Fruit fly (Drosophila melanogaster) whole organism, embryonic: ENCODE results near the gene AlaRS.

Source experiments
- B-H2 ChIP-seq: fragments of 200-800 bp; sonication (Bioruptor generic); optimal IDR thresholded peaks from 2 replicates; lab custom pipeline; 2018; ENCODE audit warnings: missing biosample characterization, mild to moderate bottlenecking, missing genetic modification characterization
- CG11695 ChIP-seq: fragments of 200-800 bp; sonication (Bioruptor generic); IDR thresholded peaks from 3 replicates; pipeline ENCODE4 v1.3.6; 2022; ENCODE audit warnings: missing biosample characterization, missing genetic modification characterization
- CG12391 ChIP-seq: fragments of 200-800 bp; sonication (Bioruptor generic); optimal IDR thresholded peaks from 3 replicates; lab custom pipeline; 2018; ENCODE audit warnings: missing biosample characterization, mild to moderate bottlenecking, missing genetic modification characterization, moderate library complexity
- CG13123 ChIP-seq: fragments of 200-800 bp; sonication (Bioruptor generic); optimal IDR thresholded peaks from 2 replicates; lab custom pipeline; 2016; ENCODE audit warnings: missing biosample characterization, missing genetic modification characterization
- CG2875 ChIP-seq: fragments of 200-800 bp; sonication (Bioruptor generic); optimal IDR thresholded peaks from 2 replicates; lab custom pipeline; 2017; ENCODE audit warnings: missing biosample characterization, mild to moderate bottlenecking, missing genetic modification characterization, missing genetic modification reagents
- CG31224 ChIP-seq: fragments of 200-800 bp; sonication (Bioruptor generic); IDR thresholded peaks from 2 replicates; pipeline ENCODE4 v1.3.6; 2022; ENCODE audit warnings: missing biosample characterization, missing genetic modification characterization
- CG4820 ChIP-seq: fragments of 200-800 bp; sonication (Bioruptor generic); optimal IDR thresholded peaks from 3 replicates; lab custom pipeline; 2016; ENCODE audit warnings: missing biosample characterization, missing genetic modification characterization
- CG5245 ChIP-seq: fragments of 200-800 bp; sonication (Bioruptor generic); optimal IDR thresholded peaks from 3 replicates; lab custom pipeline; 2016; ENCODE audit warnings: missing biosample characterization, missing genetic modification characterization
- CG7786 ChIP-seq: fragments of 200-800 bp; sonication (Bioruptor generic); optimal IDR thresholded peaks from 2 replicates; lab custom pipeline; 2016; ENCODE audit warnings: missing biosample characterization, missing genetic modification characterization
- CG7987 ChIP-seq: fragments of 200-800 bp; sonication (Bioruptor generic); optimal IDR thresholded peaks from 2 replicates; lab custom pipeline; 2018; ENCODE audit warnings: missing biosample characterization, mild to moderate bottlenecking, missing genetic modification characterization, moderate library complexity
- CG8290 ChIP-seq, 3 experiments: fragments of 200-800 bp; sonication (Bioruptor generic); optimal IDR thresholded peaks; 2 replicates each; lab custom pipeline; 2016 to 2019; ENCODE audit warnings: missing biosample characterization in 3 of 3, missing genetic modification characterization in 3 of 3, mild to moderate bottlenecking in 2 of 3, moderate library complexity in 1 of 3
- CG9609 ChIP-seq: fragments of 200-800 bp; sonication (Bioruptor generic); optimal IDR thresholded peaks from 3 replicates; lab custom pipeline; 2016; ENCODE audit warnings: missing biosample characterization, missing genetic modification characterization
- Mrtf ChIP-seq: fragments of 200-800 bp; sonication (Bioruptor generic); IDR thresholded peaks from 3 replicates; pipeline ENCODE4 v1.3.6; 2022; ENCODE audit warnings: missing biosample characterization, missing genetic modification characterization
- NK7.1 ChIP-seq: fragments of 200-800 bp; sonication (Bioruptor generic); optimal IDR thresholded peaks from 3 replicates; lab custom pipeline; 2016; ENCODE audit warnings: missing biosample characterization, missing genetic modification characterization
- Scr ChIP-seq: fragments of 200-800 bp; sonication (Bioruptor generic); IDR thresholded peaks from 2 replicates; pipeline ENCODE4 v1.3.6; 2022; ENCODE audit warnings: missing biosample characterization, missing genetic modification characterization; ENCODE audit not compliant: partially characterized antibody
- Vsx1 ChIP-seq: fragments of 200-800 bp; sonication (Bioruptor generic); optimal IDR thresholded peaks from 2 replicates; lab custom pipeline; 2017; ENCODE audit warnings: missing biosample characterization, mild to moderate bottlenecking, missing genetic modification characterization, missing genetic modification reagents
- amos ChIP-seq: fragments of 200-800 bp; sonication (Bioruptor generic); IDR thresholded peaks from 2 replicates; pipeline ENCODE4 v1.3.6; 2022; ENCODE audit warnings: missing biosample characterization, missing genetic modification characterization; ENCODE audit not compliant: partially characterized antibody
- az2 ChIP-seq: fragments of 200-800 bp; sonication (Bioruptor generic); optimal IDR thresholded peaks from 3 replicates; lab custom pipeline; 2016; ENCODE audit warnings: missing biosample characterization, missing genetic modification characterization
- bsh ChIP-seq, 2 experiments: fragments of 200-800 bp; sonication (Bioruptor generic); optimal IDR thresholded peaks; 2 replicates each; lab custom pipeline; 2017 to 2018; ENCODE audit warnings: mild to moderate bottlenecking in 2 of 2, missing biosample characterization in 2 of 2, missing genetic modification characterization in 2 of 2, moderate library complexity in 1 of 2
- eyg ChIP-seq: fragments of 200-800 bp; sonication (Bioruptor generic); optimal IDR thresholded peaks from 3 replicates; lab custom pipeline; 2016; ENCODE audit warnings: missing biosample characterization, missing genetic modification characterization
- fd102C ChIP-seq: fragments of 200-800 bp; sonication (Bioruptor generic); optimal IDR thresholded peaks from 2 replicates; lab custom pipeline; 2018; ENCODE audit warnings: missing biosample characterization, mild to moderate bottlenecking, missing genetic modification characterization, moderate library complexity
- gcm ChIP-seq: fragments of 200-800 bp; sonication (Bioruptor generic); optimal IDR thresholded peaks from 2 replicates; lab custom pipeline; 2019; ENCODE audit warnings: missing biosample characterization, mild to moderate bottlenecking, missing genetic modification characterization, moderate library complexity
- jigr1 ChIP-seq: fragments of 200-800 bp; sonication (Bioruptor generic); IDR thresholded peaks from 3 replicates; pipeline ENCODE4 v1.3.6; 2022; ENCODE audit warnings: missing biosample characterization, missing genetic modification characterization
- pho ChIP-seq: fragments of 200-800 bp; sonication (Bioruptor generic); optimal IDR thresholded peaks from 2 replicates; lab custom pipeline; 2016; ENCODE audit warnings: missing biosample characterization, missing genetic modification characterization
- sens ChIP-seq: fragments of 200-800 bp; sonication (Bioruptor generic); peaks from one replicate; lab custom pipeline; 2016; ENCODE audit warnings: missing biosample characterization, missing genetic modification characterization
- slp2 ChIP-seq: fragments of 200-800 bp; sonication (Bioruptor generic); optimal IDR thresholded peaks from 2 replicates; lab custom pipeline; 2016; ENCODE audit warnings: missing biosample characterization, missing genetic modification characterization
- sug ChIP-seq: fragments of 200-800 bp; optimal IDR thresholded peaks from 2 replicates; lab custom pipeline; 2019; ENCODE audit warnings: missing biosample characterization, mild to moderate bottlenecking, missing genetic modification characterization, moderate library complexity
- tna ChIP-seq: fragments of 200-800 bp; sonication (Bioruptor generic); IDR thresholded peaks from 2 replicates; pipeline ENCODE4 v1.3.6; 2022; ENCODE audit warnings: missing biosample characterization, missing genetic modification characterization; ENCODE audit not compliant: partially characterized antibody
- trh ChIP-seq: fragments of 200-800 bp; sonication (Bioruptor generic); optimal IDR thresholded peaks from 2 replicates; lab custom pipeline; 2016; ENCODE audit warnings: missing biosample characterization, missing genetic modification characterization
- z ChIP-seq: fragments of 200-800 bp; sonication (Bioruptor generic); IDR thresholded peaks from 3 replicates; pipeline ENCODE4 v1.3.6; 2022; ENCODE audit warnings: missing biosample characterization, missing genetic modification characterization

The AlaRS gene

DNA sequence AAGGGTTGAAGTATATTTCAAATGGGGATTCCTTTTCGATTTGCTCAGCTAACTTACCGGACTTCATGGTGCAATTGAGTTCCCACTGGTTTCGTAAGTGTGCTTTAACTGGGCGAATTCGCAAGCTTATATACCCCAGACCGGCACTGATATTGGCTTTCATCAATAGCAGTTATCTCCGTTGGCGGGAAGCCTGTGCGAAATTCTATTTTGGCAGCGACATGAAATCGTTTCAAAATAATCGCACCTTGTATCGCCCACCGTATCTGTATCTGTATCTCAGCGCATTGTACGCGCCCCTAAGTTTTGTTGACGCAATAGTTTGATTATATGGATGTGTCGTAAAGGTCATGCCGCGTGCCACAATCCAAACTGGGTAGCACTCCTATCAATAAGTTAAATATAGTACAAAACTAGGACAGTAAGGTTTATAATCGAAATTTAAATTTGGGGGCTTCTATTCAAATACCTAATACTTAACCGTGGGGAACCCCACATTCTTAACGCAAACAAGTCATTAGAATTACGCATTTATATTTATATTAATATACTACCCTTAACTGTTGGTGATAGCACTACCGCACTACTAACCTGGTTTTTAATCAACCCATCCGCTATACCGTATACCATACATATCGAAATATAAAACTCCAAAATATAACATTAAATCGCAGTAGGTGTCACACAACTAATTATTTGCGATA, 14.6 kb upstream of the AlaRS start, which contains the start of the genes Peritrophin-15a and CG13385 (continued):
- TF ChIP-seq Vsx1 (GFP tag; lab: Kevin White, UChicago): no peak
- no peak for TF ChIP-seq az2 (GFP tag; lab: Kevin White, UChicago)
- TF ChIP-seq, all 482 proteins: peak for 0

DNA sequence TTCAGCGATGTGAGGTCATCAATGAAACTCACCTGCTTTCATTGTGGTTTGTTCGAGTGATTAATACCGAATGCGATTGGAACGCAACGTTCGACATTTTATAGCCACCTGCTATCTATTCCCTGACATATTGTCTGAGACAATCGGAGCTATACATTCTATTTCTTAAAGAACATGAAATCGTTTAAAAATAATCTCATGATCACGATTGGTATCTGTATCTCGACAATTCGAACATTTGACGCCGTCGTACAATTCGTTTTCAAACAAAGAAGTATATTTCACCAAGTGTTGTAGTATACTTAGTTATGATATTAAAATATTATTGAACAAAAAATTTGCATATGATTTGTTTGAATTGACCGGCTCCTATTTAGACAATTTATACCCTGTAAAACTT, 13.3 kb upstream of the AlaRS start, which contains the start of gene Peritrophin-15b:
TSS of gene Peritrophin-15b (minus strand) at position 101 of the 400 bp plus-strand sequence.
- TF ChIP-seq CG7987 (GFP tag; lab: Kevin White, UChicago): no peak
- TF ChIP-seq CG5245 (GFP tag; lab: Kevin White, UChicago): no peak
- TF ChIP-seq bsh (GFP tag; optimal IDR thresholded peaks at IDR 0.05; lab: Kevin White, UChicago): no peak
- no peak for TF ChIP-seq CG11695
- TF ChIP-seq eyg (GFP tag; lab: Kevin White, UChicago): no peak
- no peak for TF ChIP-seq Mrtf (GFP tag; lab: Robert Waterston, UW)
- no peak for TF ChIP-seq CG31224 (GFP tag; lab: Robert Waterston, UW)
- TF ChIP-seq NK7.1 (GFP tag; lab: Kevin White, UChicago): no peak
- TF ChIP-seq sug (tag; lab: Kevin White, UChicago): no peak
- no peak for TF ChIP-seq CG12391 (tag; lab: Kevin White, UChicago)
- no peak for TF ChIP-seq CG2875 (GFP tag; lab: Kevin White, UChicago)
- TF ChIP-seq pho (GFP tag; lab: Kevin White, UChicago): no peak
- TF ChIP-seq fd102C (GFP tag; lab: Kevin White, UChicago): no peak
- no peak for TF ChIP-seq Scr (GFP tag; lab: Robert Waterston, UW)
- TF ChIP-seq z (GFP tag; lab: Robert Waterston, UW): no peak
- TF ChIP-seq amos (GFP tag; lab: Robert Waterston, UW): no peak
- TF ChIP-seq CG4820: no peak
- TF ChIP-seq CG13123 (GFP tag; lab: Kevin White, UChicago): no peak
- TF ChIP-seq trh: no peak
- no peak for TF ChIP-seq CG8290 (GFP tag; optimal IDR thresholded peaks at IDR 0.05; lab: Kevin White, UChicago)
- no peak for TF ChIP-seq CG8290 (tag; optimal IDR thresholded peaks at IDR 0.05; lab: Kevin White, UChicago)

dm6 chr2L:8394180-8394579, 12.6 kb upstream of the AlaRS start, which contains the start of gene lectin-29Ca:
lectin-29Ca (minus strand) TSS chr2L:8394280.
- no peak for TF ChIP-seq slp2 (GFP tag; lab: Kevin White, UChicago)

dm6 chr2L:8393122-8393521, 11.6 kb upstream of the AlaRS start, which contains the start of gene Acp29AB:
Acp29AB (minus strand) TSS chr2L:8393222.
- TF ChIP-seq CG31224 (GFP tag; lab: Robert Waterston, UW) (no peak), jigr1 (GFP tag; lab: Robert Waterston, UW) (no peak), CG9609 (GFP tag; lab: Kevin White, UChicago) (no peak), gcm (no peak), tna (GFP tag; lab: Robert Waterston, UW) (no peak), B-H2 (GFP tag; lab: Kevin White, UChicago) (no peak)

- TF ChIP-seq CG7786 (GFP tag; lab: Kevin White, UChicago) (no peak), sens (peak; percentile 21)
Observed at dm6 chr2L:8392298-8392697, 10.7 kb upstream of the AlaRS start, which contains the start of gene CG42820. CG42820 (minus strand) TSS chr2L:8392398.
